Worm (Caenorhabditis elegans): ENCODE measurements around the gene trul-1.
"Not testable (repeated sequence)": the region's sequence is repeated elsewhere in the genome, so short reads cannot be mapped to it uniquely, and the experiment has no call there.

trul-1 gene

ce11 chrII:320783-321182, 38.4 kb upstream of the trul-1 start:
- TF ChIP-seq mdl-1 (tag; optimal IDR thresholded peaks at IDR 0.05): no peak
- TF ChIP-seq ceh-82 (tag; optimal IDR thresholded peaks at IDR 0.05): no peak
- TF ChIP-seq jun-1 (tag; optimal IDR thresholded peaks at IDR 0.05): no peak
- TF ChIP-seq ztf-4 (tag; optimal IDR thresholded peaks at IDR 0.05): no peak
- no peak for TF ChIP-seq skn-1 (tag; optimal IDR thresholded peaks at IDR 0.05)
- TF ChIP-seq fkh-10 (GFP tag; optimal IDR thresholded peaks at IDR 0.05): no peak
- TF ChIP-seq nhr-11 (tag; optimal IDR thresholded peaks at IDR 0.05): no peak
- TF ChIP-seq unc-62 (GFP tag; optimal IDR thresholded peaks at IDR 0.05): no peak
- no peak for TF ChIP-seq sea-2 (GFP tag; optimal IDR thresholded peaks at IDR 0.05)

ce11 chrII:319459-319858, 37.1 kb upstream of the trul-1 start, which contains the start of gene far-7:
Gene far-7, plus strand, starts transcription at chrII:319789.
- no peak for TF ChIP-seq mml-1 (tag; optimal IDR thresholded peaks at IDR 0.05)
- peak; percentile 56 for TF ChIP-seq ama-1 (optimal IDR thresholded peaks at IDR 0.05)

ce11 chrII:313540-313939, 31.2 kb upstream of the trul-1 start:
- TF ChIP-seq nhr-11 (tag; optimal IDR thresholded peaks at IDR 0.05): no peak
- TF ChIP-seq elt-3 (tag; optimal IDR thresholded peaks at IDR 0.05): no peak
- peak; percentile 31 for TF ChIP-seq nfya-1 (tag; optimal IDR thresholded peaks at IDR 0.05; ENCODE audit: insufficient read depth)
- TF ChIP-seq fkh-10 (GFP tag; optimal IDR thresholded peaks at IDR 0.05): no peak
- TF ChIP-seq lin-39 (tag; optimal IDR thresholded peaks at IDR 0.05): peak; percentile 57
- no peak for TF ChIP-seq egl-5 (tag; optimal IDR thresholded peaks at IDR 0.05)
- no peak for TF ChIP-seq nhr-23 (tag; optimal IDR thresholded peaks at IDR 0.05)

DNA sequence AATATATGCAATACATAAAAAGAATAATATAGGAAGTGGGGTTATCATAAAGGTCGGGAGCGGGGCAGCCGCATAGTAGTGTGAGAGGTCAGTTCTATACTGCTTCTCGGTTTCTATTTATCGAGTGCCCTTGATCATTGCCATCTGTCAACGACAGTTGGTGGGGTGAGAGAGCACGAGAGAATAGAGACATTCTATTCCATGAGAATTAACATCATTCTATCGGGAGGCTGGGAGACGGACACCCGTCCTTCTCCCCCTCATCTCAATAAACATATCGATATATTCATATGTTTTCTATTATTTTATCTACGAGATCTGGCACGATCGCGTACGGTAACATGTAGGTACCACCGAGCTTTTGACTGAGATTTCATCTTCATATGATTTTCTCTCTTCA, 29.7 kb upstream of the trul-1 start, which contains the start of gene mps-2:
Gene mps-2, minus strand, starts transcription at position 101 of the 400 bp plus-strand sequence.
- TF ChIP-seq tbx-2, egl-27, fos-1 (tag; optimal IDR thresholded peaks at IDR 0.05): not testable (repeated sequence)

- TF ChIP-seq ceh-28 (tag; optimal IDR thresholded peaks at IDR 0.05) (no peak), nhr-25 (tag; optimal IDR thresholded peaks at IDR 0.05) (no peak), mdl-1 (tag; optimal IDR thresholded peaks at IDR 0.05) (no peak), elt-1 (tag; optimal IDR thresholded peaks at IDR 0.05) (no peak), hmg-11 (tag; optimal IDR thresholded peaks at IDR 0.05) (no peak), nhr-28 (tag; optimal IDR thresholded peaks at IDR 0.05) (no peak), ztf-4 (tag; optimal IDR thresholded peaks at IDR 0.05) (no peak), lin-15B (tag; optimal IDR thresholded peaks at IDR 0.05) (no peak), nhr-43 (tag; optimal IDR thresholded peaks at IDR 0.05; ENCODE audit: poor library complexity, severe bottlenecking) (no peak), ceh-82 (tag; optimal IDR thresholded peaks at IDR 0.05) (no peak), nhr-77 (tag; optimal IDR thresholded peaks at IDR 0.05) (no peak)
Measured at ce11 chrII:307154-307553, 24.8 kb upstream of the trul-1 start, which contains the start of gene K01A2.4. Gene K01A2.4, plus strand, starts transcription at chrII:307454.

DNA sequence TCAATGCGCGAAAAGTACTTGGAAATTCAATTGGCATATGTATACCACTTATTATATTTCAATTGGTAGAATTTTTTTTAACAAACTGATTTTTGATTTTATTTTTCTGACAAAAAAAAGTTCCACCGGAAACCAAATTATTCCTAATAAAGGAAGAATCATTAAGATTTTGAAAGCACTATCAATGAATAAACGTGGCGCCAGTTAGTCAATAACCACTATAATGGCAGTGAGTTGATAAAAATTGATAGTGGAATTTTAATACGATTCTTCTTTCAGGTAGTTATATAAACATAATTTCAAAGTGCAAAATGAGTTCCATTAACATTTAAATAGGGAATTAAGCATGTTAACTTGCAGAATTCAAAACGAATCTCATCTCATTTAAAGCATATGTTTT, 23.3 kb upstream of the trul-1 start, which contains the start of gene col-69:
Gene col-69, minus strand, starts transcription at position 101 of the 400 bp plus-strand sequence.
- TF ChIP-seq elt-2 (tag; optimal IDR thresholded peaks at IDR 0.05): peak; percentile 15
- no peak for TF ChIP-seq fkh-10 (GFP tag; optimal IDR thresholded peaks at IDR 0.05)
- TF ChIP-seq sea-2 (GFP tag; optimal IDR thresholded peaks at IDR 0.05): no peak
- TF ChIP-seq pqm-1 (tag; optimal IDR thresholded peaks at IDR 0.05): no peak
- no peak for TF ChIP-seq mml-1 (tag; optimal IDR thresholded peaks at IDR 0.05)

DNA sequence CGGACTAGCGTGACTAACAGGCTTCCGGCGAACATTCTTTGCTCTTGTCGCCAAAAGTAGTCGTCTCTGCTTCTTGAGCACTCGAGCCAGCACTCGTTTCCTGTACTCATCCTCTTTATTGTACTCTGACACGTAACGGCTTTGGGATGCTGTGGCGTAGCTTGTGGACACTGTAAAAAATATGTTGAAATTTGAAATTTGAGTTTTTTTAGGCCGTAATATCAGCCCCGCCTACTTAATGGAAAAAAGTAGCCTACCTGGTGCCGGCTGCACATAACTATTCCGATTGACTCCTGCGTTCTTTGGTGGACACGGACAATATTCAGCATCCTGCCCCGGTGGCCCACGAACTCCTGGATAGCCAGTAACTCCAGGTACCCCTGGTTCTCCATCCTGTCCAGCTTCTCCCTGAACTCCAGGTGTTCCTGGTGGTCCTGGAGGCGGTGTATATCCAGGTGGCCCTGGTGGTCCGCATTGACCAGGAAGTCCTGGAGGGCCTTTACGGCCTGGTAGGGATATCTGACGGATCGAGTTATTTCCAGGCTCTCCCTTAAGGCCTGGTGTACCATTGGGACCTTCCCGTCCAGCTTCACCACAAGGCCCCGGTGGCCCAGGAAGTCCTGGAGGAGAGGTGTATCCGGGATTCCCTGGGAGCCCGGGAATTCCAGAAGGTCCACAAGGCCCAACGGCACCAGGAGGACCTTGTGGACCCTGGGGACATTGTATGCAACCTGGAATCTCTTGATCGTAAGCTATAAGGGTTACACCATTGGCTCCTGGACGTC, 21.7 kb upstream of the trul-1 start:
- no peak for TF ChIP-seq nhr-237 (tag; optimal IDR thresholded peaks at IDR 0.05)
- no peak for TF ChIP-seq ztf-4 (tag; optimal IDR thresholded peaks at IDR 0.05)
- no peak for TF ChIP-seq jun-1 (tag; optimal IDR thresholded peaks at IDR 0.05)
- no peak for TF ChIP-seq ceh-9 (tag; optimal IDR thresholded peaks at IDR 0.05)
- TF ChIP-seq ceh-28 (tag; optimal IDR thresholded peaks at IDR 0.05): no peak
- no peak for TF ChIP-seq egl-27 (tag; optimal IDR thresholded peaks at IDR 0.05)
- no peak for TF ChIP-seq snpc-4 (tag; optimal IDR thresholded peaks at IDR 0.05)

All from whole organism, L3 larva.